Fruit fly (Drosophila melanogaster): ENCODE measurements around the gene LKRSDH.

Gene LKRSDH

DNA sequence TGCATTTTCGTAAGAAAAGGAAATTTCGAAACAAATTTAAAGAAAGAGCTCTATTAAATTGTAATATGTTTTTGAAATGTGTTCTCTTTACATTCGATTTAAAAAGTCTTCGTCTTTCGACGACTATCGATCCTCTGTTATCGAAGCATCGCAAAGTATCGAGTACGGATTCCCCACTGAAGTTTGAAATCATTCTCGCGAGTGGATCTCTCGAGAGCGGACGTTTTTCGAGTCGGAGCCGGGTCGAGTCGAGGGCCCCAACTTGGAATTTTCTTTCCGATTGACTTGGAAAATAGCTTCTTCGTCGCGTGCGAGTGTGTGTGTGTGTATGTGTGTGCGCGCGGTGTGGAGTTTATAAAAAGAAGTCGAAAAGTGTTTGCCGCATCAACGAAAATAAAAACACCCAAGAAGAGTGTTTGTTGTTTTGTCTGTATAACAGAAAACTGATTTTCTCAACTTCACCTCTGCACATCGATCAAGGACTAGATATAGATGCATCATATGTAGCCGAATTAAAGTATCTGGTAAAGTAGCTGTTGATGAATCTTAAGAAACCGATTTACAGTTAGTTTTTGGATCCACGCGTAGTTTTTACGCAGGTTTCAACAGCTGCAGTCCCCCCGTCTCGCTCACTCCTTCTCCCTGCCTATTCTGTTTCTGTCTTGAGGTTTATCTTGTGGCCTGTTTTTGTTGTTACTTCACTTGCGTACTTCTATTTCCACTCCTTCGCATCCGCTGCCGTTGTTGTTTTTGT, 15.7 kb upstream of the LKRSDH start, which contains the start of gene LanB1 (continued):
- TF ChIP-seq CG2116 (GFP tag; optimal IDR thresholded peaks at IDR 0.05): peak; percentile 31
- no peak for TF ChIP-seq Sry-β (GFP tag; optimal IDR thresholded peaks at IDR 0.05)
- TF ChIP-seq CG2712 (tag; optimal IDR thresholded peaks at IDR 0.05): peak; percentile 34
- TF ChIP-seq oc (tag; optimal IDR thresholded peaks at IDR 0.05): peak; percentile 52
- TF ChIP-seq CG1603 (tag; optimal IDR thresholded peaks at IDR 0.05): peak; percentile 36
- TF ChIP-seq CG16815 (GFP tag; optimal IDR thresholded peaks at IDR 0.05): no peak
- no peak for TF ChIP-seq CG2129 (GFP tag; IDR thresholded peaks at IDR 0.05; ENCODE audit: partially characterized antibody)
- no peak for TF ChIP-seq nmo (GFP tag; optimal IDR thresholded peaks at IDR 0.05)
- TF ChIP-seq row (GFP tag; IDR thresholded peaks at IDR 0.05): peak; percentile 30; the same call in 2 of the 3 replicates
- TF ChIP-seq unc-4 (GFP tag; IDR thresholded peaks at IDR 0.05; ENCODE audit: partially characterized antibody): peak; percentile 33; the same call in 1 of the 2 replicates
- no peak for TF ChIP-seq CG6254 (GFP tag; optimal IDR thresholded peaks at IDR 0.05)
- peak; percentile 29; the same call in 1 of the 2 replicates for TF ChIP-seq ara (GFP tag; IDR thresholded peaks at IDR 0.05)
- TF ChIP-seq lab (GFP tag; optimal IDR thresholded peaks at IDR 0.05): peak; percentile 12
- TF ChIP-seq Ets65A (GFP tag): no peak
- peak; percentile 53; the same call in 1 of the 4 replicates for TF ChIP-seq Dll (GFP tag; IDR thresholded peaks at IDR 0.05; ENCODE audit: partially characterized antibody)
- no peak for TF ChIP-seq run (tag; optimal IDR thresholded peaks at IDR 0.05)
- TF ChIP-seq nau (GFP tag; optimal IDR thresholded peaks at IDR 0.05): peak; percentile 8
- no peak for TF ChIP-seq lilli (GFP tag; optimal IDR thresholded peaks at IDR 0.05)
- no peak for TF ChIP-seq CG5245 (GFP tag; optimal IDR thresholded peaks at IDR 0.05)
- peak; percentile 74; the same call in 2 of the 3 replicates for TF ChIP-seq ci (GFP tag; IDR thresholded peaks at IDR 0.05)
- peak; percentile 1 for TF ChIP-seq Fer1 (GFP tag; optimal IDR thresholded peaks at IDR 0.05)
- peak; percentile 99 for TF ChIP-seq CG16863 (GFP tag; optimal IDR thresholded peaks at IDR 0.05)
- TF ChIP-seq Dp (GFP tag; optimal IDR thresholded peaks at IDR 0.05): peak; percentile 43
- no peak for TF ChIP-seq cad (GFP tag; optimal IDR thresholded peaks at IDR 0.05)
- peak; percentile 1 for TF ChIP-seq CG4707 (GFP tag; optimal IDR thresholded peaks at IDR 0.05)
- no peak for TF ChIP-seq CG11504 (tag; optimal IDR thresholded peaks at IDR 0.05)
- peak; percentile 16 for TF ChIP-seq CG12219 (GFP tag; optimal IDR thresholded peaks at IDR 0.05)
- TF ChIP-seq Side (GFP tag; optimal IDR thresholded peaks at IDR 0.05): peak; percentile 31
- TF ChIP-seq CG13287 (GFP tag; IDR thresholded peaks at IDR 0.05; ENCODE audit: partially characterized antibody): peak; percentile 44
- 0 out of 2 replicates have a peak, but pooled peaks have one; percentile 38 for TF ChIP-seq ato (GFP tag; IDR thresholded peaks at IDR 0.05; ENCODE audit: partially characterized antibody)
- TF ChIP-seq CG17359 (tag; optimal IDR thresholded peaks at IDR 0.05): peak; percentile 39
- peak; percentile 6 for TF ChIP-seq CG18599 (GFP tag; optimal IDR thresholded peaks at IDR 0.05)
- TF ChIP-seq ftz-f1 (GFP tag; optimal IDR thresholded peaks at IDR 0.05): peak; percentile 28
- TF ChIP-seq crol (GFP tag; IDR thresholded peaks at IDR 0.05): 0 out of 2 replicates have a peak, but pooled peaks have one; percentile 50
- TF ChIP-seq CG6683 (GFP tag; optimal IDR thresholded peaks at IDR 0.05): no peak
- peak; percentile 47 for TF ChIP-seq CG34224 (GFP tag; IDR thresholded peaks at IDR 0.05; ENCODE audit: partially characterized antibody)
- peak; percentile 27 for TF ChIP-seq CrebB (tag; optimal IDR thresholded peaks at IDR 0.05)
- peak in 1 of 3 experiments; percentile 65 for TF ChIP-seq Stat92E (GFP tag; optimal IDR thresholded peaks at IDR 0.05)
- peak; percentile 39; the same call in 1 of the 3 replicates for TF ChIP-seq Doc3 (GFP tag; IDR thresholded peaks at IDR 0.05; ENCODE audit: partially characterized antibody)
- TF ChIP-seq Hr51 (GFP tag; optimal IDR thresholded peaks at IDR 0.05): no peak
- peak; percentile 61; the same call in 1 of the 3 replicates for TF ChIP-seq HLH4C (GFP tag; IDR thresholded peaks at IDR 0.05; ENCODE audit: partially characterized antibody)
- TF ChIP-seq CG9876 (GFP tag; optimal IDR thresholded peaks at IDR 0.05): no peak
- TF ChIP-seq CG9817 (tag; optimal IDR thresholded peaks at IDR 0.05): no peak
- TF ChIP-seq Myb (GFP tag; optimal IDR thresholded peaks at IDR 0.05): peak; percentile 57
- peak; percentile 76 for TF ChIP-seq bbx (GFP tag; IDR thresholded peaks at IDR 0.05; ENCODE audit: partially characterized antibody)
- TF ChIP-seq CG11456 (GFP tag; IDR thresholded peaks at IDR 0.05): peak; percentile 21; the same call in 1 of the 3 replicates
